Fruit fly (Drosophila melanogaster): ENCODE measurements around the gene CG12025.

DNA sequence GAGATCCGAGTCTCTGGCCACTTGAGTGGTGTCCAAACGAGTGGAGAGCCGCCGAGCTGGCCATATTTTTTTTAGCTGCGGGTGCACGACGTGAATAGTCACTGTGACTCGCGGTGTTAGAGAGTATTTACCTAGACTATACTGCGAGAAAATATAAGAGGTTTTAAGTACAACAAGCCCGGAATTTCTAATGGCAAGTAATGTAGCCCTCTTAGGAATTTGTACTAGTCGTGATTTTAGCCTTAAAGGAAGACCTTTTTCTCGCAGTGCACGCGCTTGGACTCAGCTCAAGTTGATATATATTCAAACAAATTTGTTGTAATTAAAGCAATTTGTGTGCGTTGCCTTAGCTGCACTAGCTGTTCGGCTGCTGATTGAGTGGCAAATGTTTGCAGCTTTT is 20.6 kb upstream of the CG12025 start:
- TF ChIP-seq psq (optimal IDR thresholded peaks at IDR 0.05) (no peak), h (optimal IDR thresholded peaks at IDR 0.05) (no peak), ttk (optimal IDR thresholded peaks at IDR 0.05) (no peak), insv (optimal IDR thresholded peaks at IDR 0.05) (no peak)

Measured in Kc167 (cell line).